Fruit fly (Drosophila melanogaster): ENCODE results near the gene CG43658.

The CG43658 gene

DNA sequence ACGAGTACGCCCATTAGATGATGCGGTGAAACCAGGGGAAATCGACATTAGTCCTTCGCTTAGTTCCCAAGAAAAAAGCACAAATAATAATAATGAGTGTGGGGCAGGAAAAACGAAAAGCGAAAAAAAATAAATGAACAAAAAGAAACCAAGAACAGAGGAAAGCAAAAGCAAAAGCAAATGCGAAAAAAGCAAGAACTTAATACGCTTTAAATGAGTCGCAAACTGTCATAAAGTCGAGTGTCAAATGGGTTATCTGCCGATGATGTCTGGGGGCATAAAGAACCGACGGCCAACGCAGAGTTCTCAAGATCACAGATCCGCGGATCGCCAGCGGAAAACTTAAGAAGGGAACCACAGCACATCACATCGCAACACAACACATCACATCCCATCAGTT, 72.6 kb downstream of the CG43658 start:
- TF ChIP-seq CG9948 (tag; optimal IDR thresholded peaks at IDR 0.05) (peak; percentile 12), D1 (tag; optimal IDR thresholded peaks at IDR 0.05) (no peak), Pif1A (GFP tag; optimal IDR thresholded peaks at IDR 0.05) (peak; percentile 24), CG15710 (tag; optimal IDR thresholded peaks at IDR 0.05) (peak; percentile 65), EcR (GFP tag; optimal IDR thresholded peaks at IDR 0.05) (peak; percentile 83), CG4496 (GFP tag; IDR thresholded peaks at IDR 0.05) (peak; percentile 48; the same call in 1 of the 3 replicates), Pif1B (GFP tag; optimal IDR thresholded peaks at IDR 0.05) (peak; percentile 28), CG34367 (tag; optimal IDR thresholded peaks at IDR 0.05) (peak; percentile 66), CG10348 (GFP tag; IDR thresholded peaks at IDR 0.05) (no peak), CG8301 (tag; optimal IDR thresholded peaks at IDR 0.05) (peak; percentile 43), CG12605 (GFP tag; IDR thresholded peaks at IDR 0.05) (peak; percentile 85), CG13204 (GFP tag; optimal IDR thresholded peaks at IDR 0.05) (peak; percentile 83), CG8159 (tag; optimal IDR thresholded peaks at IDR 0.05) (peak; percentile 50), CG17806 (tag; optimal IDR thresholded peaks at IDR 0.05) (peak; percentile 32), fd96Ca (GFP tag; IDR thresholded peaks at IDR 0.05) (no peak), rn (GFP tag; IDR thresholded peaks at IDR 0.05) (no peak), gl (tag; optimal IDR thresholded peaks at IDR 0.05) (peak; percentile 81), CG14655 (GFP tag; optimal IDR thresholded peaks at IDR 0.05) (peak; percentile 63), Snoo (tag; optimal IDR thresholded peaks at IDR 0.05) (no peak), CG32121 (GFP tag; IDR thresholded peaks at IDR 0.05) (no peak), Ets98B (GFP tag; IDR thresholded peaks at IDR 0.05) (no peak)

DNA sequence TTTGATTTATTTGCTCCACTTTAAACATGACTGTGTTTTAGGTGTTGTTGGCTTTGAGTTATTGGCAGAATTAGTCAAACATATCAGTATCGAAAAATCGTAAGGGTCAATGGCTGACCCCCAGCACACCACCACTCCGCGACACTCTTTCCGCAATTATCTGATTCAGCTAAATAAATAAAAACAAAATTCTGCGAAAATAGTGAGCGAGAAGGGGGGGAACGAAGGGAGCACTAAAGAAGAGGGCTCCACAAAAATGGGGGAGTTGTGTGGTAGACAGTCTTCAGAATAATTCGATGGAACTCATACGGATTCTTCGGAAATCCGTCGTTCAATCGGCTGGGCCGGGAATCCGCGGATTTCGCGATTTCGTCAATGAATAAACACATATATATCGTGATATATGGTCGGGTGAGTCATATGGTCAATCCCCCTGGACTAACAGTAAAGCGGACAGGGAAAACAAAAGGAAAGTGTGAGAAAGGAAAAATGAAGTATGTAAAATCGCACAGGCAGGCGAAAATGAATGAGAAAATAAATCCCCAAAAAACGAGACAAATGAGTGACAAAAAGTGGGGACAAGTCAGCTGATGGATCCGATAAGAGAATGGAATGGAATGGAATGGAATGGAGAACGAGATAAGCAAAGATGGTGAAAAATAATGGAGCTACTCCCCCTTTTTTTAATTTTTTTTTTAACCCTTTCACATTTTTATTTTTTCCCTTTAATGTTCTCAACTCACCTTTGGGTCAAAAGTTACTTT, 75.5 kb downstream of the CG43658 start:
- no peak for TF ChIP-seq CG17806 (tag; optimal IDR thresholded peaks at IDR 0.05)
- TF ChIP-seq CG4496 (GFP tag; IDR thresholded peaks at IDR 0.05) = no peak
- no peak for TF ChIP-seq EcR (GFP tag; optimal IDR thresholded peaks at IDR 0.05)
- TF ChIP-seq CG13204 (GFP tag; optimal IDR thresholded peaks at IDR 0.05) = no peak
- no peak for TF ChIP-seq CG8159 (tag; optimal IDR thresholded peaks at IDR 0.05)
- TF ChIP-seq CG12605 (GFP tag; IDR thresholded peaks at IDR 0.05) = no peak
- no peak for TF ChIP-seq Snoo (tag; optimal IDR thresholded peaks at IDR 0.05)
- TF ChIP-seq fd96Ca (GFP tag; IDR thresholded peaks at IDR 0.05) = no peak
- TF ChIP-seq Pif1A (GFP tag; optimal IDR thresholded peaks at IDR 0.05) = no peak

DNA sequence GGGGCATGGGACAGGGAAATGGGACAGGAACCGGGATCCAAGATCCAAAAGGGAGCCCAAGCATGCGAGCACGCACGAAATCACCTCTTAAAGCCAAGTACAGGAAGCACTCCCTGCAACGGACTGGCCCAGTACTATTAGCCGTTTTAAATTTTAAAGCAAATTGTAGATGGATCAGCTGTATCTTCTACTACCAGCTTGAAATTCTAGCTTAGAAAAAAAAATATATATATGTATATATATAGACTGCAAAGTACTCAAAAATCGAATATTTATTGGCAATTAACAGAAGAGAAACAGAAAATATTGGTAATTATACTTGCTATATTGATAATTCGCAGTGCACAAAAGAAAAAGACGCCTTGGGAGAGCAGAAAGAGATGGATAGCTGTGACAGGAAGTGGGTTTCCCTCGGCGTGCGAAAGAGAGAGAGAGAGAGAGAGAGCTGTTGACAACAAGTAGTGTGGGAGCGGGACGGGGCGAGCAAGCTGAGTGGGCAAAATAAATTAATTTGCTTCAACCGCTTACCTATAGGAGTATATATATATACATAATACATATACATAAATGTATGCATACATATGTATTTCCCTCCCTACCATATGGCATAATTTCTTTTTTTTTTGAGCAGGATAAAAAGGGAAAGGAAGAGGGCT, 76.7 kb downstream of the CG43658 start:
- TF ChIP-seq D1 (tag; optimal IDR thresholded peaks at IDR 0.05) (no peak), Ets98B (GFP tag; IDR thresholded peaks at IDR 0.05) (no peak), Pif1B (GFP tag; optimal IDR thresholded peaks at IDR 0.05) (no peak), CG13204 (GFP tag; optimal IDR thresholded peaks at IDR 0.05) (no peak), CG8159 (tag; optimal IDR thresholded peaks at IDR 0.05) (peak; percentile 28), Snoo (tag; optimal IDR thresholded peaks at IDR 0.05) (no peak), CG34367 (tag; optimal IDR thresholded peaks at IDR 0.05) (no peak), rn (GFP tag; IDR thresholded peaks at IDR 0.05) (no peak), CG9948 (tag; optimal IDR thresholded peaks at IDR 0.05) (no peak), CG15710 (tag; optimal IDR thresholded peaks at IDR 0.05) (peak; percentile 21), CG4496 (GFP tag; IDR thresholded peaks at IDR 0.05) (no peak), CG12605 (GFP tag; IDR thresholded peaks at IDR 0.05) (no peak)

- TF ChIP-seq Pif1B (GFP tag; optimal IDR thresholded peaks at IDR 0.05) = no peak
- 0 out of 3 replicates have a peak, but pooled peaks have one; percentile 21 for TF ChIP-seq CG4496 (GFP tag; IDR thresholded peaks at IDR 0.05)
- no peak for TF ChIP-seq CG15710 (tag; optimal IDR thresholded peaks at IDR 0.05)
- TF ChIP-seq rn (GFP tag; IDR thresholded peaks at IDR 0.05) = no peak
- no peak for TF ChIP-seq CG8301 (tag; optimal IDR thresholded peaks at IDR 0.05)
- peak; percentile 24 for TF ChIP-seq Pif1A (GFP tag; optimal IDR thresholded peaks at IDR 0.05)
- no peak for TF ChIP-seq CG9948 (tag; optimal IDR thresholded peaks at IDR 0.05)
- TF ChIP-seq Ets98B (GFP tag; IDR thresholded peaks at IDR 0.05) = no peak
- no peak for TF ChIP-seq CG8159 (tag; optimal IDR thresholded peaks at IDR 0.05)
- TF ChIP-seq CG10348 (GFP tag; IDR thresholded peaks at IDR 0.05) = no peak
- TF ChIP-seq D1 (tag; optimal IDR thresholded peaks at IDR 0.05) = no peak
- TF ChIP-seq CG34367 (tag; optimal IDR thresholded peaks at IDR 0.05) = no peak
- no peak for TF ChIP-seq CG32121 (GFP tag; IDR thresholded peaks at IDR 0.05)
These were observed 78.2 kb downstream of the CG43658 start for dm6 chrX:17482808-17483207.

DNA sequence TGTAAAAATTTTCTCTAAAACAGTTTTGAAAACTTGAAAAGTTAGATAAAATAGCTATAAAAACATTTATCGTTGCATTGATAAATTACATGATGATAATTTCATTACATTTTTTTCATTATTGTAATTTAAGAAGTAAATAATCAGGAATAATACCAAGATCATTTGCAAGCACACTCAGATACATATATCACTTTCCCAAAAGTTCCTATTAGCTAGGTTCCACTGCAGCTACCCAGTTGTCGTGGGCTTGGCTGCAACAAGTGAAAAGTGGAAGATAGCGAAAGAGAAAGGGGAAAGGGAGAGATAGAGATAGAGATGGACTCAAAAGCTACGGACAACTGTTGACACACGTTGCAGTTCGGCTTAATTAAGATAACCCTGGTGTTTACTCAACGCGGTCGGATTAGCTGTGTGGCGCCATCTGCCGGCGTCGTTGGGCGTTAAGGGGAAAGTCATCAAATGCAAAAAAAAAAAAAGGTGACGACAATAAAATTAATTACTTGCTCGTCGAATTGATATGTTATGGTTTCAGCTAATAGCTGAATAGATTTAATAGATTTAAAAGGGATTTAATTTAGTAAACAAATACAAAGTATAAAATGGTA, 79.2 kb downstream of the CG43658 start:
- no peak for TF ChIP-seq Ets98B (GFP tag; IDR thresholded peaks at IDR 0.05)
- no peak for TF ChIP-seq gl (tag; optimal IDR thresholded peaks at IDR 0.05)
- TF ChIP-seq CG13204 (GFP tag; optimal IDR thresholded peaks at IDR 0.05) = no peak
- TF ChIP-seq Pif1A (GFP tag; optimal IDR thresholded peaks at IDR 0.05) = no peak
- no peak for TF ChIP-seq CG4496 (GFP tag; IDR thresholded peaks at IDR 0.05)
- TF ChIP-seq CG15710 (tag; optimal IDR thresholded peaks at IDR 0.05) = no peak
- TF ChIP-seq CG34367 (tag; optimal IDR thresholded peaks at IDR 0.05) = no peak
- TF ChIP-seq Snoo (tag; optimal IDR thresholded peaks at IDR 0.05) = no peak
- TF ChIP-seq fd96Ca (GFP tag; IDR thresholded peaks at IDR 0.05) = no peak
- TF ChIP-seq CG32121 (GFP tag; IDR thresholded peaks at IDR 0.05) = no peak
- TF ChIP-seq EcR (GFP tag; optimal IDR thresholded peaks at IDR 0.05) = no peak
- TF ChIP-seq CG9948 (tag; optimal IDR thresholded peaks at IDR 0.05) = no peak
- TF ChIP-seq D1 (tag; optimal IDR thresholded peaks at IDR 0.05) = no peak
